Fruit fly (Drosophila melanogaster): Measurements from ENCODE around the gene mtgo.

Gene mtgo

DNA sequence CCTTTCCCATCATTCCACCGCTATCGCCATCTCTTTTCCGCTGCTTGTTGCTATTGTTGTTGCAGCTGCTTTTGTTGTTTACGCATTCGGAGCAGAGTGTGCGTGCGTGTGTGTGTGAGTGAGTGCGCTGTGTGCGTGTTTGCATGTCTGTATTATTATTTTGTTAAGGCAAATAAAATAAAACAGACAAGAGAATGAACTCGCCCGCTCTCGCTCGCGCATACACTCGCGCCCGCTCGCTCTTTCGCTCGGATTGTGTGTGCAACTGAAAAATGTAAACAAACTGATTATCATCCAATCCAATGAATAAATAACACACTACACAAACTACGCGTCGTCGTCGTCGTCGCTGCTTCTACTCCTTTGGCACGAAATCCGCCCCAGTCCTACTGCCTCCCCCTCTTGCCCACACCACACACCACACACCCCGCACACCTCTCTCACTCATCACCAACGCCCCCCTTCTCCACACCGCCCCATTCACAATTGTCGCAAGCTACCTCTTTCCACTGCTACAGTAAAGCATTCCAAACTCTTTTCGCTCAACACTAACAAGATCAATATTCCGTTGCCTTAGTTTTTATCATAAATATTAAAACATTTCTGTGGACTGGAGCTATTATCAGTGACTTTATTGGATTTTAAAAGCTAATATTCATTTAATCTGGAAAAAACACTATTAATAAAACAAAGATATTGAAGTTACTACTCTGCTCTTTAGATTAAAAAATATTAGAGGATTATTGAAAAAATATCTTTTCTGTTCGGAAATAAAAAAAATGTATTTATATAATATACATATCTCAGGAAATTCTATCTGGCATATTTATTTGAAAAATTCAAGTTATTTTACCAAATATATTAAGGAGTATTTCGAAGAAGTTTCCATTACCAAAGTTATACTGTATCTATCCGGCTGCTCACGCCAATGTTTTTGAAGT lies 23.2 kb upstream of the mtgo start (continued):
- peak; percentile 94 for TF ChIP-seq CG3163 (GFP tag; optimal IDR thresholded peaks at IDR 0.05)
- TF ChIP-seq abd-A (tag; optimal IDR thresholded peaks at IDR 0.05) = peak; percentile 87
- TF ChIP-seq CG9817 (tag; optimal IDR thresholded peaks at IDR 0.05) = peak; percentile 32
- peak; percentile 74 for TF ChIP-seq CG10979 (tag; optimal IDR thresholded peaks at IDR 0.05)
- TF ChIP-seq CG18619 (GFP tag; optimal IDR thresholded peaks at IDR 0.05) = peak; percentile 86
- TF ChIP-seq CG6654 (GFP tag; optimal IDR thresholded peaks at IDR 0.05) = peak; percentile 72
- peak; percentile 54 for TF ChIP-seq CG30020 (tag; optimal IDR thresholded peaks at IDR 0.05)
- TF ChIP-seq crol (GFP tag; IDR thresholded peaks at IDR 0.05) = peak; percentile 99
- peak; percentile 91 for TF ChIP-seq CG15479 (GFP tag; optimal IDR thresholded peaks at IDR 0.05)
- TF ChIP-seq nau (GFP tag; optimal IDR thresholded peaks at IDR 0.05) = peak; percentile 98
- peak; percentile 85 for TF ChIP-seq CG10321 (GFP tag; IDR thresholded peaks at IDR 0.05)
- TF ChIP-seq repo (GFP tag; optimal IDR thresholded peaks at IDR 0.05) = peak; percentile 64
- TF ChIP-seq Dp (GFP tag; optimal IDR thresholded peaks at IDR 0.05) = no peak
- peak; percentile 96 for TF ChIP-seq oc (tag; optimal IDR thresholded peaks at IDR 0.05)
- TF ChIP-seq CG12659 (GFP tag; optimal IDR thresholded peaks at IDR 0.05) = peak; percentile 84
- no peak for TF ChIP-seq CG2889 (GFP tag; IDR thresholded peaks at IDR 0.05)
- peak; percentile 76 for TF ChIP-seq CG8944 (GFP tag; optimal IDR thresholded peaks at IDR 0.05)
- TF ChIP-seq so (GFP tag; IDR thresholded peaks at IDR 0.05) = peak; percentile 87; the same call in 2 of the 3 replicates
- peak; percentile 93 for TF ChIP-seq Aef1 (GFP tag; IDR thresholded peaks at IDR 0.05)
- TF ChIP-seq D19B (GFP tag; optimal IDR thresholded peaks at IDR 0.05) = no peak
- TF ChIP-seq CG6791 (GFP tag; IDR thresholded peaks at IDR 0.05; ENCODE audit: partially characterized antibody) = peak; percentile 45; the same call in 1 of the 3 replicates
- TF ChIP-seq CG12104 (GFP tag; optimal IDR thresholded peaks at IDR 0.05) = peak; percentile 83
- TF ChIP-seq Scr (GFP tag; IDR thresholded peaks at IDR 0.05; ENCODE audit: partially characterized antibody) = 0 out of 2 replicates have a peak, but pooled peaks have one; percentile 11
- peak; percentile 22 for TF ChIP-seq luna (GFP tag; optimal IDR thresholded peaks at IDR 0.05)
- peak; percentile 62 for TF ChIP-seq sima (GFP tag; optimal IDR thresholded peaks at IDR 0.05)
- TF ChIP-seq pum (GFP tag; optimal IDR thresholded peaks at IDR 0.05) = peak; percentile 68
- 0 out of 3 replicates have a peak, but pooled peaks have one; percentile 31 for TF ChIP-seq CG6175 (GFP tag; IDR thresholded peaks at IDR 0.05)
- TF ChIP-seq Poxn (GFP tag; IDR thresholded peaks at IDR 0.05) = no peak
- TF ChIP-seq ATbp (GFP tag; optimal IDR thresholded peaks at IDR 0.05) = peak; percentile 97
- peak; percentile 57 for TF ChIP-seq CG4282 (GFP tag; optimal IDR thresholded peaks at IDR 0.05)
- TF ChIP-seq MTF-1 (GFP tag; optimal IDR thresholded peaks at IDR 0.05; ENCODE audit: borderline replicate concordance) = peak; percentile 93
- TF ChIP-seq jing (GFP tag; optimal IDR thresholded peaks at IDR 0.05) = peak; percentile 71
- TF ChIP-seq Antp (GFP tag; optimal IDR thresholded peaks at IDR 0.05) = peak; percentile 65
- TF ChIP-seq org-1 (GFP tag; optimal IDR thresholded peaks at IDR 0.05) = peak; percentile 95
- no peak for TF ChIP-seq vfl (GFP tag; optimal IDR thresholded peaks at IDR 0.05)

DNA sequence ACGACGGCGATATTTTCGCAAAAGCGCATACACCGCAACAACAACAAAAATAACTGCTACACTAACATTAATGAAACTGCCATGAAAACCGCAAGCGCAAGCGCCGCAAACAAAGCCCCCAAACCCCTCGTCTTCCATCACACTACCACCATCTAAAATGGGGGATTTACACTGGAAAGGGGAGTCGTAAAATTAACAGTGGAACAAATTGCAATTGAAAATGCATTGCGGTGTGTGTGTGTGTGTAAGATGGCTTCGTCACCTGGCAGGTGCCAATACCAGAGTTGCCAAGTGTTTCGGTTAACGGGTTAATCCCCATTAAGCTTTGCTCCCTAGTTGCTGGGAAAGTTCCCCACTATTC lies 22.6 kb upstream of the mtgo start:
- no peak for TF ChIP-seq jigr1 (GFP tag; IDR thresholded peaks at IDR 0.05)
- TF ChIP-seq CG13123 (GFP tag; optimal IDR thresholded peaks at IDR 0.05) = no peak
- no peak for TF ChIP-seq Fer1 (GFP tag; optimal IDR thresholded peaks at IDR 0.05)
- no peak for TF ChIP-seq Sin3A (optimal IDR thresholded peaks at IDR 0.05)
- TF ChIP-seq Drgx (GFP tag; IDR thresholded peaks at IDR 0.05) = 0 out of 2 replicates have a peak, but pooled peaks have one; percentile 22
- TF ChIP-seq CG14050 (GFP tag; IDR thresholded peaks at IDR 0.05) = no peak
- TF ChIP-seq CG16779 (GFP tag; IDR thresholded peaks at IDR 0.05) = 0 out of 2 replicates have a peak, but pooled peaks have one; percentile 48
- no peak for TF ChIP-seq CG31365 (tag; optimal IDR thresholded peaks at IDR 0.05)
- TF ChIP-seq row (GFP tag; IDR thresholded peaks at IDR 0.05) = no peak
- TF ChIP-seq en (GFP tag; optimal IDR thresholded peaks at IDR 0.05) = no peak
- peak; percentile 11; the same call in 1 of the 2 replicates for TF ChIP-seq crol (GFP tag; IDR thresholded peaks at IDR 0.05)
- no peak for TF ChIP-seq lov (optimal IDR thresholded peaks at IDR 0.05)
- TF ChIP-seq lov (GFP tag; IDR thresholded peaks at IDR 0.05) = 0 out of 3 replicates have a peak, but pooled peaks have one; percentile 11
- TF ChIP-seq Mes4 (GFP tag; optimal IDR thresholded peaks at IDR 0.05) = no peak
- peak; percentile 46 for TF ChIP-seq ewg (GFP tag; optimal IDR thresholded peaks at IDR 0.05)
- TF ChIP-seq crc (GFP tag; optimal IDR thresholded peaks at IDR 0.05) = no peak
- no peak for TF ChIP-seq CG11723 (GFP tag; optimal IDR thresholded peaks at IDR 0.05)

Measured in whole organism, embryonic.